Fruit fly (Drosophila melanogaster) S2 (cell line): ENCODE measurements around the gene CG12519.
A peak's percentile ranks its signal among the peaks of the same experiment; 100 is the strongest.

Experiments
- CG8478 ChIP-seq: fragments of >200 bp; optimal IDR thresholded peaks from 2 replicates; lab custom pipeline; 2018
- CTCF ChIP-seq, 2 experiments: fragments of >200 bp; optimal IDR thresholded peaks; 2 replicates each; lab custom pipeline; 2018

CG12519 gene

dm6 chr3L:19496600-19496999 is 24.3 kb downstream of the CG12519 start:
- TF ChIP-seq CTCF (optimal IDR thresholded peaks at IDR 0.05; lab: Kevin White, UChicago): no peak
- TF ChIP-seq CG8478 (lab: Kevin White, UChicago): no peak

dm6 chr3L:19497135-19497534 is 24.8 kb downstream of the CG12519 start:
- TF ChIP-seq CG8478 (lab: Kevin White, UChicago) (no peak), CTCF (optimal IDR thresholded peaks at IDR 0.05; lab: Kevin White, UChicago) (no peak)

- no peak for TF ChIP-seq CTCF (optimal IDR thresholded peaks at IDR 0.05; lab: Kevin White, UChicago)
- no peak for TF ChIP-seq CG8478 (lab: Kevin White, UChicago)
These were observed 25.3 kb downstream of the CG12519 start, which contains the start of gene CG9449 for dm6 chr3L:19497623-19498022. TSS of gene CG9449 (minus strand) at chr3L:19497723.

dm6 chr3L:19499334-19499733 is 27.0 kb downstream of the CG12519 start:
- no peak for TF ChIP-seq CTCF (optimal IDR thresholded peaks at IDR 0.05; lab: Kevin White, UChicago)
- no peak for TF ChIP-seq CG8478 (lab: Kevin White, UChicago)

- TF ChIP-seq CTCF (optimal IDR thresholded peaks at IDR 0.05; lab: Kevin White, UChicago) (no peak), CG8478 (lab: Kevin White, UChicago) (no peak)
These were observed 28.4 kb downstream of the CG12519 start, which contains the start of gene CG9451 for dm6 chr3L:19500698-19501097. TSS of gene CG9451 (minus strand) at chr3L:19500798.

dm6 chr3L:19503770-19504169 is 31.5 kb downstream of the CG12519 start, which contains the start of gene CG9452:
TSS of gene CG9452 (minus strand) at chr3L:19503870.
- TF ChIP-seq CTCF (optimal IDR thresholded peaks at IDR 0.05; lab: Kevin White, UChicago): no peak
- no peak for TF ChIP-seq CG8478 (lab: Kevin White, UChicago)

- TF ChIP-seq CG8478 (lab: Kevin White, UChicago): no peak
- no peak for TF ChIP-seq CTCF (optimal IDR thresholded peaks at IDR 0.05; lab: Kevin White, UChicago)
These were observed 32.4 kb downstream of the CG12519 start for dm6 chr3L:19504719-19505118.

dm6 chr3L:19512672-19513071 is 40.4 kb downstream of the CG12519 start:
- TF ChIP-seq CG8478 (lab: Kevin White, UChicago) (no peak), CTCF (optimal IDR thresholded peaks at IDR 0.05; lab: Kevin White, UChicago) (no peak)

- TF ChIP-seq CG8478 (lab: Kevin White, UChicago) (no peak), CTCF (optimal IDR thresholded peaks at IDR 0.05; lab: Kevin White, UChicago) (peak; percentile 90 to 96)
These were observed 44.3 kb downstream of the CG12519 start for dm6 chr3L:19516547-19516946.

- TF ChIP-seq CG8478 (lab: Kevin White, UChicago): no peak
- no peak for TF ChIP-seq CTCF (optimal IDR thresholded peaks at IDR 0.05; lab: Kevin White, UChicago)
These were observed 45.9 kb downstream of the CG12519 start, which contains the start of gene Cpr76Ba for dm6 chr3L:19518232-19518631. TSS of gene Cpr76Ba (minus strand) at chr3L:19518332.

dm6 chr3L:19519349-19519748 is 47.1 kb downstream of the CG12519 start, which contains the start of gene Cpr76Bb:
TSS of gene Cpr76Bb (plus strand) at chr3L:19519649.
- no peak for TF ChIP-seq CG8478 (lab: Kevin White, UChicago)
- TF ChIP-seq CTCF (optimal IDR thresholded peaks at IDR 0.05; lab: Kevin White, UChicago): no peak

dm6 chr3L:19520645-19521044 is 48.4 kb downstream of the CG12519 start, which contains the start of gene Cpr76Bc:
TSS of gene Cpr76Bc (plus strand) at chr3L:19520945.
- TF ChIP-seq CTCF (optimal IDR thresholded peaks at IDR 0.05; lab: Kevin White, UChicago): no peak
- TF ChIP-seq CG8478 (lab: Kevin White, UChicago): no peak

dm6 chr3L:19521093-19521492 is 48.8 kb downstream of the CG12519 start:
- no peak for TF ChIP-seq CG8478 (lab: Kevin White, UChicago)
- TF ChIP-seq CTCF (optimal IDR thresholded peaks at IDR 0.05; lab: Kevin White, UChicago): no peak
